Fruit fly (Drosophila melanogaster): ENCODE data around the gene hzg.
A peak's percentile ranks its signal among the peaks of the same experiment; 100 is the strongest.

hzg gene

DNA sequence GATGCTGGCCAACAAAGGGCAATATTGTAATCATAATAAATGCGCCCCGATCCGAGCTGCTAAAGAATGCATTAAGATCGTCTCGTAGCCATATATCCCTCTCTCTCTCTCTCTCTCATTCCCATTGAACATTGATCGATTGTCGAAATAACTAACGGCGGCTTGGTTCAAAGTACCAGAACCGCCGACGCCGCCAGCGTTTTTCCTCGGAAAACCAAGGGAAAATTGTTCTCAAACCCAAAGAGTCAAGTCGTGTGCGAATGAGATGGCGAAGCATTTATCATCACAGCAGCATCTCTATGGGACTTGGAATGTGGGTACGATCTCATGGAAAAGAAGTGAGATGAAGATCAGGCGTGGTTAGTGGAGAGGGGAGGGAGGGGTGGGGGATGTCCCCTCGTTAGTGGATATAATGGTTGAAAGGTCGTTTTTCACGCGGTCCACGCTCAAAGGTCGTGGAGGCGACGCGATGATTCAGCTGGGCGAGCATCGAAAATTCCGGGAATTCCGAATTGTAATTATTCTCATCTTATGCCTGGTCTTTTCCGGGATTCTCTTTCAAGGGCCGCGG, 39.3 kb upstream of the hzg start:
- peak; percentile 84 for TF ChIP-seq grn (GFP tag; optimal IDR thresholded peaks at IDR 0.05)
- TF ChIP-seq otp (GFP tag; IDR thresholded peaks at IDR 0.05), result no peak
- TF ChIP-seq gcm (GFP tag; optimal IDR thresholded peaks at IDR 0.05), result peak; percentile 35
- no peak for TF ChIP-seq Dip3 (GFP tag; optimal IDR thresholded peaks at IDR 0.05)
- no peak for TF ChIP-seq Ets65A (GFP tag)
- TF ChIP-seq unpg (GFP tag; optimal IDR thresholded peaks at IDR 0.05), result no peak
- peak; percentile 24 for TF ChIP-seq cg (GFP tag; optimal IDR thresholded peaks at IDR 0.05)
- 0 out of 3 replicates have a peak, but pooled peaks have one; percentile 43 for TF ChIP-seq z (GFP tag; IDR thresholded peaks at IDR 0.05)
- TF ChIP-seq CG5245 (GFP tag; optimal IDR thresholded peaks at IDR 0.05), result no peak
- peak; percentile 34 for TF ChIP-seq CG8281 (tag; optimal IDR thresholded peaks at IDR 0.05)
- TF ChIP-seq twi (tag; optimal IDR thresholded peaks at IDR 0.05), result peak; percentile 11
- TF ChIP-seq kni (GFP tag; optimal IDR thresholded peaks at IDR 0.05), result peak; percentile 88
- peak; percentile 5 for TF ChIP-seq shn (GFP tag; optimal IDR thresholded peaks at IDR 0.05)
- no peak for TF ChIP-seq CG31441 (GFP tag; IDR thresholded peaks at IDR 0.05)
- peak; percentile 84 for TF ChIP-seq pros (GFP tag; optimal IDR thresholded peaks at IDR 0.05)
- TF ChIP-seq Hr78 (GFP tag; optimal IDR thresholded peaks at IDR 0.05), result peak in 1 of 2 experiments; percentile 62
- no peak for TF ChIP-seq zfh1 (GFP tag; IDR thresholded peaks at IDR 0.05)
- TF ChIP-seq abd-A (tag; optimal IDR thresholded peaks at IDR 0.05), result peak; percentile 68
- TF ChIP-seq pan (optimal IDR thresholded peaks at IDR 0.05), result peak in 1 of 2 experiments; percentile 54
- no peak for TF ChIP-seq pan (GFP tag; optimal IDR thresholded peaks at IDR 0.05 in 1 of 2, IDR thresholded peaks at IDR 0.05 in 1 of 2)
- TF ChIP-seq D (optimal IDR thresholded peaks at IDR 0.05), result peak; percentile 66
- no peak for TF ChIP-seq D (GFP tag; optimal IDR thresholded peaks at IDR 0.05)
- TF ChIP-seq zen (tag; optimal IDR thresholded peaks at IDR 0.05), result peak; percentile 63
- no peak for TF ChIP-seq Antp (GFP tag; optimal IDR thresholded peaks at IDR 0.05)
- TF ChIP-seq CG10543 (GFP tag; optimal IDR thresholded peaks at IDR 0.05), result peak; percentile 28
- TF ChIP-seq CG7271 (tag; optimal IDR thresholded peaks at IDR 0.05), result no peak
- peak in 1 of 3 experiments; percentile 95 for TF ChIP-seq Stat92E (GFP tag; optimal IDR thresholded peaks at IDR 0.05)
- TF ChIP-seq cad (GFP tag; optimal IDR thresholded peaks at IDR 0.05), result peak; percentile 58
- peak; percentile 87 for TF ChIP-seq crol (GFP tag; IDR thresholded peaks at IDR 0.05)
- peak; percentile 11 for TF ChIP-seq Sry-β (GFP tag; optimal IDR thresholded peaks at IDR 0.05)
- TF ChIP-seq tll (GFP tag; optimal IDR thresholded peaks at IDR 0.05), result peak in 1 of 2 experiments; percentile 89
- 0 out of 3 replicates have a peak, but pooled peaks have one; percentile 31 for TF ChIP-seq gce (GFP tag; IDR thresholded peaks at IDR 0.05)
- peak; percentile 69 for TF ChIP-seq sd (tag; optimal IDR thresholded peaks at IDR 0.05)
- TF ChIP-seq oc (tag; optimal IDR thresholded peaks at IDR 0.05), result peak; percentile 4
- peak; percentile 37 for TF ChIP-seq CG1832 (GFP tag; optimal IDR thresholded peaks at IDR 0.05)
- no peak for TF ChIP-seq salm (tag; optimal IDR thresholded peaks at IDR 0.05)

DNA sequence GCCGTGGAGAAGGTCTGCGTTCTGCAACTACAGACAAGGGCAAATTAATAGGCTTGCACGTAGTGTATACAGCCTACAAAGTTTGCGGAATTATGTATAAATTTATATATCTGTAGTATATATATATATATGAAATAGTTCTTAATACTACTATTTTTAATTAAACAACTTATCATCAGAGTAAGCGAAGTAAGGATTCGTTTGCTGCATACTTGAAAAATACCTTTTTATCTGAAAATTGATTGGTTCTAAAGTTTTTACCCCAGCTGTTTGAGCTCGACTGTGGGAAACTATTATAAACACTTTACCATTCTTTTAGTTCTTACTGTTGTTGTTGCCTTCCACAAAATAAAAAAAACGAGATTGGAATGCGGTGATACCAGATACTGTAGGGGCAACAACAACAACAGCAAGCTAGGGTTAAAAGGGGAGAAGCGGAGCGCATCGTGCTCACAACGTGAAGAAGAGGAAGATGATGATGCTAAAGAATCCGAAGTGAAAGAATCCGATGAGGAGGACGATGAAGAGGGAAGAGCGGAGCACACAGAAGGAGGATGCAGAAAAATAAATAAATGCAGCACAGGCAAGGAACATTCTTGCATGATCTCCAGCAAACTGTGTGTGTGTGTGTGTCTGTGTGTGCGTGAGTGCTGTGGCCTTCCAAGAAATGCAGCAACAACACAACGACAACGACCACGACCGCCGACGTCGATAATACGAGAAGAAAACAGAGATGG, 38.7 kb upstream of the hzg start:
- TF ChIP-seq CG11085 (GFP tag; IDR thresholded peaks at IDR 0.05) (no peak), CG18764 (GFP tag; optimal IDR thresholded peaks at IDR 0.05) (no peak), CG11398 (GFP tag; optimal IDR thresholded peaks at IDR 0.05) (no peak), dmrt99B (tag; optimal IDR thresholded peaks at IDR 0.05) (peak; percentile 61), CG13296 (GFP tag; optimal IDR thresholded peaks at IDR 0.05) (peak; percentile 42), CG15073 (GFP tag; optimal IDR thresholded peaks at IDR 0.05) (no peak), NfI (GFP tag; optimal IDR thresholded peaks at IDR 0.05) (peak; percentile 3), croc (GFP tag; conservative IDR thresholded peaks at IDR 0.05) (no peak; the same call in 2 of the 3 replicates), crc (GFP tag; optimal IDR thresholded peaks at IDR 0.05) (no peak), lmd (GFP tag; IDR thresholded peaks at IDR 0.05) (peak; percentile 9; the same call in 1 of the 2 replicates), sd (tag; optimal IDR thresholded peaks at IDR 0.05) (peak; percentile 96), psq (GFP tag; optimal IDR thresholded peaks at IDR 0.05) (peak; percentile 13), CG33557 (GFP tag; optimal IDR thresholded peaks at IDR 0.05) (peak; percentile 77), CG13424 (tag; optimal IDR thresholded peaks at IDR 0.05) (peak; percentile 69), al (GFP tag; IDR thresholded peaks at IDR 0.05) (no peak)
